Worm (Caenorhabditis elegans): Measurements from ENCODE around the gene vps-33.1.

DNA sequence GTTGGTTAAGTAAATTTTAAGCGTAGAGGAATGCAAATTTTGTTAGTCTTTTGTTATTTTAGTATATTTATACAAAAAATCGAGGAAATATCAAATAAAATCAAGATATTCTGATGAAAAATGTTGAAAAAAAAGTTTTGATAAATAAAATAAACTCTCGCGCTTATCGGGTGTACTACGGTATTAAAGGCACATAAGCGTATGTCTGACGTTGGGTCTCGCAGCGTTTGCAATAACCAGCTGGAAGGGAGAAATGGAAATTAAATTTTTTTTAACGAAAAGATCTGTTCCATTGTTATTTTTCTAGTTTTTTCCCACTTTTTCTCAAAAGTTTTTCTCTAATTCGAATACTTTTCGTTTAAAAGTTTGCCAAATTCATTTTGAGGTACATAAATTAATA lies 11.6 kb upstream of the vps-33.1 start:
- no peak for TF ChIP-seq dao-5 (tag; optimal IDR thresholded peaks at IDR 0.05)
- TF ChIP-seq him-1 (tag; optimal IDR thresholded peaks at IDR 0.05), result no peak
- no peak for TF ChIP-seq W03F9.2 (tag; optimal IDR thresholded peaks at IDR 0.05)

Data from whole organism, L4/young adult.